Fruit fly (Drosophila melanogaster) whole organism, adult: ENCODE measurements around the gene Duba.

ENCODE experiments used
- CG12768 ChIP-seq: fragments of 200-800 bp; sonication (Bioruptor generic); optimal IDR thresholded peaks from 2 replicates; lab custom pipeline; 2017; ENCODE audit warnings: missing biosample characterization, missing genetic modification characterization, mild to moderate bottlenecking, moderate library complexity, missing genetic modification reagents
- CG1620 ChIP-seq: fragments of 200-800 bp; sonication (Bioruptor generic); optimal IDR thresholded peaks from 2 replicates; lab custom pipeline; 2016; ENCODE audit warnings: missing biosample characterization, missing genetic modification characterization
- CG33017 ChIP-seq: fragments of 200-800 bp; sonication (Bioruptor generic); optimal IDR thresholded peaks from 2 replicates; lab custom pipeline; 2018; ENCODE audit warnings: missing biosample characterization, mild to moderate bottlenecking, missing genetic modification characterization, moderate library complexity
- CG5204 ChIP-seq: fragments of 200-800 bp; sonication (Bioruptor generic); optimal IDR thresholded peaks from 2 replicates; lab custom pipeline; 2016; ENCODE audit warnings: missing biosample characterization, missing genetic modification characterization
- CG7045 ChIP-seq: fragments of 200-800 bp; sonication (Bioruptor generic); optimal IDR thresholded peaks from 2 replicates; lab custom pipeline; 2017; ENCODE audit warnings: missing biosample characterization, mild to moderate bottlenecking, missing genetic modification characterization
- CG7101 ChIP-seq: fragments of 200-800 bp; sonication (Bioruptor generic); optimal IDR thresholded peaks from 2 replicates; lab custom pipeline; 2018; ENCODE audit warnings: missing biosample characterization, mild to moderate bottlenecking, missing genetic modification characterization, moderate library complexity
- Clk ChIP-seq: fragments of 200-800 bp; sonication (Bioruptor generic); optimal IDR thresholded peaks from 2 replicates; lab custom pipeline; 2017; ENCODE audit warnings: missing biosample characterization, missing genetic modification characterization
- Mnt ChIP-seq: fragments of 200-800 bp; sonication (Bioruptor generic); optimal IDR thresholded peaks from 2 replicates; lab custom pipeline; 2016; ENCODE audit warnings: missing biosample characterization, mild to moderate bottlenecking, missing genetic modification characterization
- bab1 ChIP-seq: fragments of 200-800 bp; sonication (Bioruptor generic); optimal IDR thresholded peaks from 3 replicates; lab custom pipeline; 2019; ENCODE audit warnings: missing biosample characterization, mild to moderate bottlenecking, missing genetic modification characterization, moderate library complexity
- cic ChIP-seq: fragments of 200-800 bp; sonication (Bioruptor generic); optimal IDR thresholded peaks from 2 replicates; lab custom pipeline; 2017; ENCODE audit warnings: missing biosample characterization, mild to moderate bottlenecking, missing genetic modification characterization, moderate library complexity
- cnc ChIP-seq, 2 experiments: fragments of >200 bp; optimal IDR thresholded peaks; 2 replicates each; lab custom pipeline; 2017
- kay ChIP-seq: fragments of 200-800 bp; sonication (Bioruptor generic); peaks from one replicate; lab custom pipeline; 2016; ENCODE audit warnings: missing biosample characterization, missing genetic modification characterization, borderline replicate concordance
- ovo ChIP-seq: fragments of 200-800 bp; sonication (Bioruptor generic); optimal IDR thresholded peaks from 2 replicates; lab custom pipeline; 2016; ENCODE audit warnings: missing biosample characterization, missing genetic modification characterization
- toe ChIP-seq: fragments of 200-800 bp; sonication (Bioruptor generic); optimal IDR thresholded peaks from 2 replicates; lab custom pipeline; 2016; ENCODE audit warnings: missing biosample characterization, missing genetic modification characterization

DNA sequence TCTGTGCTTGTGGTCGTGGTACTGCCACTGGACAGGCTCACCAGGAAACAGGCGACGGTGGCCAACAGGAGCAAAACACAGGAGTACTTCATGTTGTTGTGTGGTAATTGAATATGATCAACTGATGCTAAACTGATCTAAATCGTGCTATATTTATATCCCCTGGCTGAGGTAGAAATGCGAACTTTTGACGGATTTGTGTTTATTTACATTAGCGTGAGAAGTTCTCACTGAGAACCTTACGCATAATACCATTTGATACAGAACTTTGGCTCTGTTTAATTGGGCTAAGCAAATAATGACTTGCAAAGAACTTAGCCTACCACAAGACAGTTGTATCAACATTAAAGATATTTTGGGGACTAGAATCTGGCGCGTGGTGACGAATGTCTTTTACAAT, 18.1 kb downstream of the Duba start, which contains the start of gene CG33268:
- TF ChIP-seq cnc (optimal IDR thresholded peaks at IDR 0.05; lab: Kevin White, UChicago) (no peak), CG12768 (GFP tag; lab: Kevin White, UChicago) (no peak), ovo (GFP tag; lab: Kevin White, UChicago) (no peak), CG33017 (tag; lab: Kevin White, UChicago) (no peak), CG1620 (no peak), kay (no peak), toe (no peak), CG5204 (GFP tag; lab: Kevin White, UChicago) (no peak), Clk (GFP tag; lab: Kevin White, UChicago) (no peak), bab1 (no peak), CG7101 (tag; lab: Kevin White, UChicago) (no peak), Mnt (GFP tag; lab: Kevin White, UChicago) (no peak), cic (GFP tag; lab: Kevin White, UChicago) (no peak), CG7045 (GFP tag; lab: Kevin White, UChicago) (no peak)
